Fruit fly (Drosophila melanogaster) Kc167 (cell line): ENCODE results near the gene Mt2.

Experiments used
- Myc ChIP-seq: fragments of >200 bp; optimal IDR thresholded peaks from 2 replicates; lab custom pipeline; 2017; ENCODE audit warnings: missing external identifiers
- Sin3A ChIP-seq: fragments of >200 bp; optimal IDR thresholded peaks from 2 replicates; lab custom pipeline; 2018; ENCODE audit warnings: missing external identifiers
- h ChIP-seq: fragments of >200 bp; optimal IDR thresholded peaks from 3 replicates; lab custom pipeline; 2018; ENCODE audit warnings: missing external identifiers
- insv ChIP-seq: fragments of >200 bp; optimal IDR thresholded peaks from 3 replicates; lab custom pipeline; 2018; ENCODE audit warnings: missing external identifiers
- psq ChIP-seq: fragments of >200 bp; optimal IDR thresholded peaks from 2 replicates; lab custom pipeline; 2017; ENCODE audit warnings: missing external identifiers
- ttk ChIP-seq: sonication (Bioruptor generic); optimal IDR thresholded peaks from 2 replicates; lab custom pipeline; 2017; ENCODE audit warnings: missing external identifiers

- no peak for TF ChIP-seq Sin3A
- TF ChIP-seq insv (lab: Kevin White, UChicago) = no peak
- TF ChIP-seq psq (lab: Kevin White, UChicago) = no peak
- no peak for TF ChIP-seq h
- no peak for TF ChIP-seq Myc (lab: Kevin White, UChicago)
- no peak for TF ChIP-seq ttk
Measured at dm6 chr2L:12085619-12086171, 10.6 kb upstream of the Mt2 start, which contains the start of gene prd.
